Fruit fly (Drosophila melanogaster) whole organism, adult: Measurements from ENCODE around the gene CG1840.
A peak's percentile ranks its signal among the peaks of the same experiment; 100 is the strongest.

Source experiments
- CG11617 ChIP-seq: fragments of 200-800 bp; sonication (Bioruptor generic); optimal IDR thresholded peaks from 2 replicates; lab custom pipeline; 2017; ENCODE audit warnings: mild to moderate bottlenecking, missing biosample characterization, missing genetic modification reagents, missing genetic modification characterization
- CG12768 ChIP-seq: fragments of 200-800 bp; sonication (Bioruptor generic); optimal IDR thresholded peaks from 2 replicates; lab custom pipeline; 2017; ENCODE audit warnings: missing biosample characterization, missing genetic modification characterization, mild to moderate bottlenecking, moderate library complexity, missing genetic modification reagents
- CG14711 ChIP-seq: fragments of 200-800 bp; sonication (Bioruptor generic); optimal IDR thresholded peaks from 2 replicates; lab custom pipeline; 2018; ENCODE audit warnings: missing biosample characterization, mild to moderate bottlenecking, missing genetic modification characterization, moderate library complexity
- CG1620 ChIP-seq: fragments of 200-800 bp; sonication (Bioruptor generic); optimal IDR thresholded peaks from 2 replicates; lab custom pipeline; 2016; ENCODE audit warnings: missing biosample characterization, missing genetic modification characterization
- CG33017 ChIP-seq: fragments of 200-800 bp; sonication (Bioruptor generic); optimal IDR thresholded peaks from 2 replicates; lab custom pipeline; 2018; ENCODE audit warnings: missing biosample characterization, mild to moderate bottlenecking, missing genetic modification characterization, moderate library complexity
- CG5204 ChIP-seq: fragments of 200-800 bp; sonication (Bioruptor generic); optimal IDR thresholded peaks from 2 replicates; lab custom pipeline; 2016; ENCODE audit warnings: missing biosample characterization, missing genetic modification characterization
- CG7045 ChIP-seq: fragments of 200-800 bp; sonication (Bioruptor generic); optimal IDR thresholded peaks from 2 replicates; lab custom pipeline; 2017; ENCODE audit warnings: missing biosample characterization, mild to moderate bottlenecking, missing genetic modification characterization
- CG7101 ChIP-seq: fragments of 200-800 bp; sonication (Bioruptor generic); optimal IDR thresholded peaks from 2 replicates; lab custom pipeline; 2018; ENCODE audit warnings: missing biosample characterization, mild to moderate bottlenecking, missing genetic modification characterization, moderate library complexity
- Clk ChIP-seq: fragments of 200-800 bp; sonication (Bioruptor generic); optimal IDR thresholded peaks from 2 replicates; lab custom pipeline; 2017; ENCODE audit warnings: missing biosample characterization, missing genetic modification characterization
- Crg-1 ChIP-seq: fragments of 200-800 bp; sonication (Bioruptor generic); optimal IDR thresholded peaks from 2 replicates; lab custom pipeline; 2016; ENCODE audit warnings: missing biosample characterization, missing genetic modification characterization
- Hr96 ChIP-seq: fragments of 200-800 bp; sonication (Bioruptor generic); optimal IDR thresholded peaks from 2 replicates; lab custom pipeline; 2016; ENCODE audit warnings: missing biosample characterization, missing genetic modification characterization
- Mnt ChIP-seq: fragments of 200-800 bp; sonication (Bioruptor generic); optimal IDR thresholded peaks from 2 replicates; lab custom pipeline; 2016; ENCODE audit warnings: missing biosample characterization, mild to moderate bottlenecking, missing genetic modification characterization
- bab1 ChIP-seq: fragments of 200-800 bp; sonication (Bioruptor generic); optimal IDR thresholded peaks from 3 replicates; lab custom pipeline; 2019; ENCODE audit warnings: missing biosample characterization, mild to moderate bottlenecking, missing genetic modification characterization, moderate library complexity
- cic ChIP-seq: fragments of 200-800 bp; sonication (Bioruptor generic); optimal IDR thresholded peaks from 2 replicates; lab custom pipeline; 2017; ENCODE audit warnings: missing biosample characterization, mild to moderate bottlenecking, missing genetic modification characterization, moderate library complexity
- cnc ChIP-seq, 2 experiments: fragments of >200 bp; optimal IDR thresholded peaks; 2 replicates each; lab custom pipeline; 2017
- kay ChIP-seq: fragments of 200-800 bp; sonication (Bioruptor generic); peaks from one replicate; lab custom pipeline; 2016; ENCODE audit warnings: missing biosample characterization, missing genetic modification characterization, borderline replicate concordance
- ovo ChIP-seq: fragments of 200-800 bp; sonication (Bioruptor generic); optimal IDR thresholded peaks from 2 replicates; lab custom pipeline; 2016; ENCODE audit warnings: missing biosample characterization, missing genetic modification characterization
- pad ChIP-seq: fragments of 200-800 bp; sonication (Bioruptor generic); optimal IDR thresholded peaks from 3 replicates; lab custom pipeline; 2017; ENCODE audit warnings: missing biosample characterization, missing genetic modification characterization, mild to moderate bottlenecking, moderate library complexity, missing genetic modification reagents
- tj ChIP-seq: fragments of 200-800 bp; sonication (Bioruptor generic); optimal IDR thresholded peaks from 3 replicates; lab custom pipeline; 2017; ENCODE audit warnings: missing biosample characterization, mild to moderate bottlenecking, missing genetic modification characterization, moderate library complexity
- toe ChIP-seq: fragments of 200-800 bp; sonication (Bioruptor generic); optimal IDR thresholded peaks from 2 replicates; lab custom pipeline; 2016; ENCODE audit warnings: missing biosample characterization, missing genetic modification characterization

Gene CG1840

dm6 chrX:11888142-11888541 is at the start of gene CG1840:
TSS of gene CG1840 (plus strand) at chrX:11888352.
- no peak for TF ChIP-seq Clk
- peak; percentile 21 for TF ChIP-seq Mnt (GFP tag; lab: Kevin White, UChicago)
- TF ChIP-seq cnc (optimal IDR thresholded peaks at IDR 0.05; lab: Kevin White, UChicago), result peak in 1 of 2 experiments; percentile 39
- TF ChIP-seq Crg-1 (GFP tag; lab: Kevin White, UChicago), result peak; percentile 5
- TF ChIP-seq kay (GFP tag; lab: Kevin White, UChicago), result no peak
- TF ChIP-seq ovo, result no peak
- no peak for TF ChIP-seq CG1620 (GFP tag; lab: Kevin White, UChicago)
- TF ChIP-seq pad (GFP tag; lab: Kevin White, UChicago), result no peak
- no peak for TF ChIP-seq cic (GFP tag; lab: Kevin White, UChicago)
- peak; percentile 39 for TF ChIP-seq CG14711
- TF ChIP-seq CG5204 (GFP tag; lab: Kevin White, UChicago), result no peak
- no peak for TF ChIP-seq tj
- no peak for TF ChIP-seq CG12768
- no peak for TF ChIP-seq CG11617 (GFP tag; lab: Kevin White, UChicago)
- TF ChIP-seq Hr96 (GFP tag; lab: Kevin White, UChicago), result no peak
- TF ChIP-seq toe (GFP tag; lab: Kevin White, UChicago), result no peak
- peak; percentile 48 for TF ChIP-seq bab1 (GFP tag; lab: Kevin White, UChicago)
- no peak for TF ChIP-seq CG7045 (GFP tag; lab: Kevin White, UChicago)
- no peak for TF ChIP-seq CG33017
- peak; percentile 40 for TF ChIP-seq CG7101 (tag; lab: Kevin White, UChicago)

dm6 chrX:11839308-11839707 is 48.8 kb upstream of the CG1840 start, which contains the start of gene Cyp28c1:
TSS of gene Cyp28c1 (plus strand) at chrX:11839608.
- TF ChIP-seq CG7101 (tag; lab: Kevin White, UChicago) (no peak), cic (GFP tag; lab: Kevin White, UChicago) (no peak), CG12768 (no peak), CG1620 (GFP tag; lab: Kevin White, UChicago) (no peak), toe (GFP tag; lab: Kevin White, UChicago) (no peak), Hr96 (GFP tag; lab: Kevin White, UChicago) (no peak), kay (GFP tag; lab: Kevin White, UChicago) (no peak), bab1 (GFP tag; lab: Kevin White, UChicago) (no peak), pad (GFP tag; lab: Kevin White, UChicago) (no peak), Clk (no peak), CG11617 (GFP tag; lab: Kevin White, UChicago) (no peak), tj (no peak), CG33017 (no peak), Mnt (GFP tag; lab: Kevin White, UChicago) (no peak), cnc (optimal IDR thresholded peaks at IDR 0.05; lab: Kevin White, UChicago) (no peak)

- TF ChIP-seq cnc (optimal IDR thresholded peaks at IDR 0.05; lab: Kevin White, UChicago) (no peak), CG11617 (GFP tag; lab: Kevin White, UChicago) (no peak), cic (GFP tag; lab: Kevin White, UChicago) (no peak), ovo (no peak), CG7101 (tag; lab: Kevin White, UChicago) (no peak), CG1620 (GFP tag; lab: Kevin White, UChicago) (no peak), CG5204 (GFP tag; lab: Kevin White, UChicago) (no peak), toe (GFP tag; lab: Kevin White, UChicago) (no peak), kay (GFP tag; lab: Kevin White, UChicago) (no peak)
These were observed 46.3 kb upstream of the CG1840 start for dm6 chrX:11841702-11842378.

dm6 chrX:11846049-11846718 is 42.0 kb upstream of the CG1840 start, which contains the start of gene CG15740:
TSS of gene CG15740 (minus strand) at chrX:11846099.
- TF ChIP-seq CG33017 (no peak), kay (GFP tag; lab: Kevin White, UChicago) (no peak), CG7101 (tag; lab: Kevin White, UChicago) (no peak), pad (GFP tag; lab: Kevin White, UChicago) (no peak), toe (GFP tag; lab: Kevin White, UChicago) (no peak), Clk (no peak), Mnt (GFP tag; lab: Kevin White, UChicago) (no peak), CG12768 (no peak), CG1620 (GFP tag; lab: Kevin White, UChicago) (no peak), CG14711 (no peak), ovo (no peak), Crg-1 (GFP tag; lab: Kevin White, UChicago) (no peak), CG11617 (GFP tag; lab: Kevin White, UChicago) (no peak), Hr96 (GFP tag; lab: Kevin White, UChicago) (no peak), tj (no peak), CG7045 (GFP tag; lab: Kevin White, UChicago) (no peak)

- TF ChIP-seq CG7045 (GFP tag; lab: Kevin White, UChicago), result no peak
- no peak for TF ChIP-seq cic (GFP tag; lab: Kevin White, UChicago)
- TF ChIP-seq CG1620 (GFP tag; lab: Kevin White, UChicago), result no peak
- TF ChIP-seq tj, result no peak
- no peak for TF ChIP-seq CG12768
- TF ChIP-seq kay (GFP tag; lab: Kevin White, UChicago), result no peak
- TF ChIP-seq CG33017, result no peak
- TF ChIP-seq Mnt (GFP tag; lab: Kevin White, UChicago), result no peak
- no peak for TF ChIP-seq Clk
- no peak for TF ChIP-seq Crg-1 (GFP tag; lab: Kevin White, UChicago)
- no peak for TF ChIP-seq CG7101 (tag; lab: Kevin White, UChicago)
These were observed 39.5 kb upstream of the CG1840 start for dm6 chrX:11848507-11849264.
